Fruit fly (Drosophila melanogaster) whole organism, embryonic: ENCODE results near the gene papi.

Experiments used
- CG10321 ChIP-seq: fragments of 200-800 bp; sonication (Bioruptor generic); IDR thresholded peaks from 2 replicates; pipeline ENCODE4 v1.3.6; 2022; ENCODE audit warnings: missing biosample characterization, missing genetic modification characterization
- CG11695 ChIP-seq: fragments of 200-800 bp; sonication (Bioruptor generic); IDR thresholded peaks from 3 replicates; pipeline ENCODE4 v1.3.6; 2022; ENCODE audit warnings: missing biosample characterization, missing genetic modification characterization
- CG12104 ChIP-seq: fragments of 200-800 bp; sonication (Bioruptor generic); optimal IDR thresholded peaks from 3 replicates; lab custom pipeline; 2016; ENCODE audit warnings: missing biosample characterization, missing genetic modification characterization
- CG12659 ChIP-seq: fragments of 200-800 bp; sonication (Bioruptor generic); optimal IDR thresholded peaks from 3 replicates; lab custom pipeline; 2017; ENCODE audit warnings: mild to moderate bottlenecking, missing biosample characterization, missing genetic modification reagents, missing genetic modification characterization
- CG13775 ChIP-seq: fragments of 200-800 bp; sonication (Bioruptor generic); optimal IDR thresholded peaks from 3 replicates; lab custom pipeline; 2017; ENCODE audit warnings: missing biosample characterization, mild to moderate bottlenecking, missing genetic modification characterization
- CG14014 ChIP-seq: fragments of 200-800 bp; sonication (Bioruptor generic); IDR thresholded peaks from 2 replicates; pipeline ENCODE4 v1.3.6; 2022; ENCODE audit warnings: missing biosample characterization, missing genetic modification characterization
- CG14710 ChIP-seq: fragments of 200-800 bp; sonication (Bioruptor generic); optimal IDR thresholded peaks from 3 replicates; lab custom pipeline; 2019; ENCODE audit warnings: missing biosample characterization, mild to moderate bottlenecking, missing genetic modification characterization, moderate library complexity
- CG14965 ChIP-seq: fragments of 200-800 bp; sonication (Bioruptor generic); optimal IDR thresholded peaks from 2 replicates; lab custom pipeline; 2016; ENCODE audit warnings: missing biosample characterization, missing genetic modification characterization, borderline replicate concordance
- CG17361 ChIP-seq: fragments of 200-800 bp; sonication (Bioruptor generic); IDR thresholded peaks from 3 replicates; pipeline ENCODE4 v1.3.6; 2022; ENCODE audit warnings: missing biosample characterization, missing genetic modification characterization
- CG17385 ChIP-seq: fragments of 200-800 bp; sonication (Bioruptor generic); optimal IDR thresholded peaks from 3 replicates; lab custom pipeline; 2018; ENCODE audit warnings: missing biosample characterization, mild to moderate bottlenecking, missing genetic modification characterization
- CG2116 ChIP-seq: fragments of 200-800 bp; sonication (Bioruptor generic); optimal IDR thresholded peaks from 3 replicates; lab custom pipeline; 2018; ENCODE audit warnings: missing biosample characterization, mild to moderate bottlenecking, missing genetic modification characterization
- CG34224 ChIP-seq: fragments of 200-800 bp; sonication (Bioruptor generic); IDR thresholded peaks from 3 replicates; pipeline ENCODE4 v1.3.6; 2022; ENCODE audit warnings: missing biosample characterization, missing genetic modification characterization; ENCODE audit not compliant: partially characterized antibody
- CG4617 ChIP-seq: fragments of 200-800 bp; sonication (Bioruptor generic); optimal IDR thresholded peaks from 3 replicates; lab custom pipeline; 2016; ENCODE audit warnings: missing biosample characterization, missing genetic modification characterization, borderline replicate concordance
- CG4854 ChIP-seq: fragments of 200-800 bp; sonication (Bioruptor generic); optimal IDR thresholded peaks from 2 replicates; lab custom pipeline; 2016; ENCODE audit warnings: missing biosample characterization, missing genetic modification characterization, inconsistent platforms
- CG6791 ChIP-seq: fragments of 200-800 bp; sonication (Bioruptor generic); IDR thresholded peaks from 3 replicates; pipeline ENCODE4 v1.3.6; 2022; ENCODE audit warnings: missing biosample characterization, missing genetic modification characterization; ENCODE audit not compliant: partially characterized antibody
- CG7372 ChIP-seq: fragments of 200-800 bp; sonication (Bioruptor generic); IDR thresholded peaks from 2 replicates; pipeline ENCODE4 v1.3.6; 2022; ENCODE audit warnings: missing biosample characterization, missing genetic modification characterization
- CG7963 ChIP-seq: fragments of 200-800 bp; sonication (Bioruptor generic); IDR thresholded peaks from 3 replicates; pipeline ENCODE4 v1.3.6; 2022; ENCODE audit warnings: missing biosample characterization, missing genetic modification characterization; ENCODE audit not compliant: partially characterized antibody
- CG7987 ChIP-seq: fragments of 200-800 bp; sonication (Bioruptor generic); optimal IDR thresholded peaks from 2 replicates; lab custom pipeline; 2018; ENCODE audit warnings: missing biosample characterization, mild to moderate bottlenecking, missing genetic modification characterization, moderate library complexity
- Dll ChIP-seq: fragments of 200-800 bp; sonication (Bioruptor generic); IDR thresholded peaks from 4 replicates; pipeline ENCODE4 v1.3.6; 2022; ENCODE audit warnings: missing biosample characterization, missing genetic modification characterization; ENCODE audit not compliant: partially characterized antibody
- Dref ChIP-seq: fragments of 200-800 bp; sonication (Bioruptor generic); IDR thresholded peaks from 2 replicates; pipeline ENCODE4 v1.3.6; 2022; ENCODE audit warnings: missing biosample characterization, missing genetic modification characterization
- Ets97D ChIP-seq: fragments of 200-800 bp; sonication (Bioruptor generic); optimal IDR thresholded peaks from 3 replicates; lab custom pipeline; 2016; ENCODE audit warnings: missing biosample characterization, missing genetic modification characterization
- HLH4C ChIP-seq: fragments of 200-800 bp; sonication (Bioruptor generic); IDR thresholded peaks from 3 replicates; pipeline ENCODE4 v1.3.6; 2022; ENCODE audit warnings: missing biosample characterization, missing genetic modification characterization; ENCODE audit not compliant: partially characterized antibody
- HLHmδ ChIP-seq: fragments of 200-800 bp; sonication (Bioruptor generic); optimal IDR thresholded peaks from 2 replicates; lab custom pipeline; 2018; ENCODE audit warnings: missing biosample characterization, mild to moderate bottlenecking, missing genetic modification characterization, moderate library complexity
- Nf-YB ChIP-seq: fragments of 200-800 bp; sonication (Bioruptor generic); optimal IDR thresholded peaks from 3 replicates; lab custom pipeline; 2019; ENCODE audit warnings: missing biosample characterization, mild to moderate bottlenecking, missing genetic modification characterization, moderate library complexity
- Opbp ChIP-seq: fragments of 200-800 bp; sonication (Bioruptor generic); IDR thresholded peaks from 3 replicates; pipeline ENCODE4 v1.3.6; 2022; ENCODE audit warnings: missing biosample characterization, missing genetic modification characterization; ENCODE audit not compliant: partially characterized antibody
- Scr ChIP-seq: fragments of 200-800 bp; sonication (Bioruptor generic); IDR thresholded peaks from 2 replicates; pipeline ENCODE4 v1.3.6; 2022; ENCODE audit warnings: missing biosample characterization, missing genetic modification characterization; ENCODE audit not compliant: partially characterized antibody
- ato ChIP-seq: fragments of 200-800 bp; sonication (Bioruptor generic); IDR thresholded peaks from 2 replicates; pipeline ENCODE4 v1.3.6; 2022; ENCODE audit warnings: missing biosample characterization, missing genetic modification characterization; ENCODE audit not compliant: partially characterized antibody
- az2 ChIP-seq: fragments of 200-800 bp; sonication (Bioruptor generic); optimal IDR thresholded peaks from 3 replicates; lab custom pipeline; 2016; ENCODE audit warnings: missing biosample characterization, missing genetic modification characterization
- ci ChIP-seq: fragments of 200-800 bp; sonication (Bioruptor generic); IDR thresholded peaks from 3 replicates; pipeline ENCODE4 v1.3.6; 2022; ENCODE audit warnings: missing biosample characterization, missing genetic modification characterization
- crp ChIP-seq, 2 experiments: fragments of 200-800 bp; sonication (Bioruptor generic); optimal IDR thresholded peaks; 2 replicates in 1 of 2; 3 replicates in 1 of 2; lab custom pipeline; 2017; ENCODE audit warnings: missing biosample characterization in 2 of 2, missing genetic modification characterization in 2 of 2, mild to moderate bottlenecking in 1 of 2, moderate library complexity in 1 of 2
- dmrt11E ChIP-seq: fragments of 200-800 bp; sonication (Bioruptor generic); optimal IDR thresholded peaks from 3 replicates; lab custom pipeline; 2018; ENCODE audit warnings: missing biosample characterization, mild to moderate bottlenecking, missing genetic modification characterization, moderate library complexity
- fd64A ChIP-seq: fragments of 200-800 bp; sonication (Bioruptor generic); optimal IDR thresholded peaks from 3 replicates; lab custom pipeline; 2018; ENCODE audit warnings: missing biosample characterization, mild to moderate bottlenecking, missing genetic modification characterization
- gcm2 ChIP-seq: fragments of 200-800 bp; sonication (Bioruptor generic); optimal IDR thresholded peaks from 2 replicates; lab custom pipeline; 2016; ENCODE audit warnings: missing biosample characterization, missing genetic modification characterization
- gfzf ChIP-seq: fragments of 200-800 bp; sonication (Bioruptor generic); optimal IDR thresholded peaks from 2 replicates; lab custom pipeline; 2016; ENCODE audit warnings: missing biosample characterization, mild to moderate bottlenecking, missing genetic modification characterization, moderate library complexity
- grau ChIP-seq: fragments of 200-800 bp; optimal IDR thresholded peaks from 3 replicates; lab custom pipeline; 2019; ENCODE audit warnings: missing biosample characterization, mild to moderate bottlenecking, missing genetic modification characterization, moderate library complexity
- lbe ChIP-seq: fragments of 200-800 bp; sonication (Bioruptor generic); optimal IDR thresholded peaks from 2 replicates; lab custom pipeline; 2016; ENCODE audit warnings: missing biosample characterization, mild to moderate bottlenecking, missing genetic modification characterization
- lilli ChIP-seq: fragments of 200-800 bp; sonication (Bioruptor generic); optimal IDR thresholded peaks from 3 replicates; lab custom pipeline; 2016; ENCODE audit warnings: missing biosample characterization, missing genetic modification characterization
- mld ChIP-seq: fragments of 200-800 bp; sonication (Bioruptor generic); IDR thresholded peaks from 3 replicates; pipeline ENCODE4 v1.3.6; 2022; ENCODE audit warnings: missing biosample characterization, missing genetic modification characterization; ENCODE audit not compliant: partially characterized antibody
- row ChIP-seq: fragments of 200-800 bp; sonication (Bioruptor generic); IDR thresholded peaks from 3 replicates; pipeline ENCODE4 v1.3.6; 2022; ENCODE audit warnings: missing biosample characterization, missing genetic modification characterization
- sna ChIP-seq: fragments of 200-800 bp; sonication (Bioruptor generic); IDR thresholded peaks from 2 replicates; pipeline ENCODE4 v1.3.6; 2022; ENCODE audit warnings: missing biosample characterization, missing genetic modification characterization; ENCODE audit not compliant: partially characterized antibody
- stwl ChIP-seq: fragments of 200-800 bp; sonication (Bioruptor generic); optimal IDR thresholded peaks from 3 replicates; lab custom pipeline; 2018; ENCODE audit warnings: missing biosample characterization, mild to moderate bottlenecking, missing genetic modification characterization, moderate library complexity
- tio ChIP-seq: fragments of 200-800 bp; sonication (Bioruptor generic); optimal IDR thresholded peaks from 2 replicates; lab custom pipeline; 2017; ENCODE audit warnings: missing biosample characterization, missing genetic modification characterization, inconsistent platforms
- tna ChIP-seq: fragments of 200-800 bp; sonication (Bioruptor generic); IDR thresholded peaks from 2 replicates; pipeline ENCODE4 v1.3.6; 2022; ENCODE audit warnings: missing biosample characterization, missing genetic modification characterization; ENCODE audit not compliant: partially characterized antibody
- trem ChIP-seq: fragments of 200-800 bp; optimal IDR thresholded peaks from 3 replicates; lab custom pipeline; 2019; ENCODE audit warnings: missing biosample characterization, mild to moderate bottlenecking, missing genetic modification characterization, moderate library complexity
- usp ChIP-seq: fragments of >200 bp; optimal IDR thresholded peaks from 2 replicates; lab custom pipeline; 2017; ENCODE audit warnings: missing biosample characterization, missing genetic modification characterization
- zen ChIP-seq: fragments of 200-800 bp; sonication (Bioruptor generic); optimal IDR thresholded peaks from 3 replicates; lab custom pipeline; 2018; ENCODE audit warnings: missing biosample characterization, mild to moderate bottlenecking, missing genetic modification characterization, moderate library complexity
- zen2 ChIP-seq: fragments of 200-800 bp; sonication (Bioruptor generic); IDR thresholded peaks from 3 replicates; pipeline ENCODE4 v1.3.6; 2022; ENCODE audit warnings: missing biosample characterization, missing genetic modification characterization; ENCODE audit not compliant: partially characterized antibody
- zfh1 ChIP-seq: fragments of 200-800 bp; sonication (Bioruptor generic); IDR thresholded peaks from 3 replicates; pipeline ENCODE4 v1.3.6; 2022; ENCODE audit warnings: missing biosample characterization, missing genetic modification characterization

papi gene

DNA sequence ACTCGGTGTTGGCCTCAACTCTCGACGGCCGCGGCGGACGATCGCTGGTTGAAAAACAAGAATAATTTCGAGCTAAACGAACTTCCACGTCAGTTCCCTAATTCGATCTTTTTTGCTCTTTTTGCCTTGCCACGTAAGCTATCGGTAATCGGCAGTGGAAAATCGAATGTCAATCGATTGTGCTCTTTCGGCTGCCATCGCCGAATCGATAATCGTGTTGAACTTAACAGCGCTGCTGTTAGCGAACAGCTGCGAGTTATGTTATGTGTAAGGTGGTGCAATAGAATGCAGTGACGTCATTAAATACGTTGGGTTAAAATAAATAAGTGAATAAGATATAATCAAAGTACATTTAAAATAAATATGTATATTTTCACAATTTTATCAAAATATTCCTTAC, 16.2 kb downstream of the papi start, which contains the start of gene Sec24CD (continued):
- 0 out of 3 replicates have a peak, but pooled peaks have one; percentile 14 for TF ChIP-seq CG11695 (GFP tag; lab: Robert Waterston, UW)
- no peak for TF ChIP-seq CG10321 (GFP tag; lab: Robert Waterston, UW)
- TF ChIP-seq CG13775: no peak
- TF ChIP-seq stwl: peak; percentile 92
- peak; percentile 29; the same call in 1 of the 2 replicates for TF ChIP-seq CG14014
- peak; percentile 20 to 88 for TF ChIP-seq crp (GFP tag; optimal IDR thresholded peaks at IDR 0.05; lab: Kevin White, UChicago)
- peak; percentile 89 for TF ChIP-seq Dll (GFP tag; lab: Robert Waterston, UW)
- TF ChIP-seq ato (GFP tag; lab: Robert Waterston, UW): peak; percentile 98
- TF ChIP-seq zfh1 (GFP tag; lab: Robert Waterston, UW): no peak
- TF ChIP-seq Nf-YB (GFP tag; lab: Kevin White, UChicago): no peak
- TF ChIP-seq CG7987 (GFP tag; lab: Kevin White, UChicago): no peak
- TF ChIP-seq CG7372: no peak
- TF ChIP-seq Dref (GFP tag; lab: Robert Waterston, UW): peak; percentile 97
- TF ChIP-seq row (GFP tag; lab: Robert Waterston, UW): peak; percentile 80
- peak; percentile 46 for TF ChIP-seq lbe (GFP tag; lab: Kevin White, UChicago)
- TF ChIP-seq ci (GFP tag; lab: Robert Waterston, UW): peak; percentile 60; the same call in 1 of the 3 replicates
- TF ChIP-seq CG12659 (GFP tag; lab: Kevin White, UChicago): peak; percentile 73
- peak; percentile 96 for TF ChIP-seq sna (GFP tag; lab: Robert Waterston, UW)
- TF ChIP-seq lilli (GFP tag; lab: Kevin White, UChicago): peak; percentile 35
- TF ChIP-seq dmrt11E (tag; lab: Kevin White, UChicago): no peak
- peak; percentile 92; the same call in 2 of the 3 replicates for TF ChIP-seq Opbp (GFP tag; lab: Robert Waterston, UW)
- no peak for TF ChIP-seq fd64A
- no peak for TF ChIP-seq Ets97D (GFP tag; lab: Kevin White, UChicago)
- no peak for TF ChIP-seq CG12104 (GFP tag; lab: Kevin White, UChicago)
- TF ChIP-seq trem (tag; lab: Kevin White, UChicago): peak; percentile 80
- TF ChIP-seq CG17385 (GFP tag; lab: Kevin White, UChicago): no peak
- TF ChIP-seq mld (GFP tag; lab: Robert Waterston, UW): peak; percentile 94
- peak; percentile 96 for TF ChIP-seq CG6791 (GFP tag; lab: Robert Waterston, UW)
- peak; percentile 57 for TF ChIP-seq CG4617
- TF ChIP-seq zen2 (GFP tag; lab: Robert Waterston, UW): peak; percentile 96
- peak; percentile 24 for TF ChIP-seq zen (tag; lab: Kevin White, UChicago)
- peak; percentile 4 for TF ChIP-seq gfzf (GFP tag; lab: Kevin White, UChicago)
- peak; percentile 83 for TF ChIP-seq Scr
- peak; percentile 4 for TF ChIP-seq az2
- peak; percentile 51 for TF ChIP-seq CG14710 (tag; lab: Kevin White, UChicago)
- peak; percentile 56 for TF ChIP-seq HLHmδ (GFP tag; lab: Kevin White, UChicago)
- TF ChIP-seq HLH4C (GFP tag; lab: Robert Waterston, UW): peak; percentile 99
- peak; percentile 95 for TF ChIP-seq CG7963 (GFP tag; lab: Robert Waterston, UW)
- no peak for TF ChIP-seq CG4854
- TF ChIP-seq tio (GFP tag; lab: Kevin White, UChicago): no peak
- TF ChIP-seq CG17361 (GFP tag; lab: Robert Waterston, UW): no peak
- TF ChIP-seq gcm2: no peak
- TF ChIP-seq CG34224 (GFP tag; lab: Robert Waterston, UW): peak; percentile 98
- TF ChIP-seq CG14965 (GFP tag; lab: Kevin White, UChicago): no peak
- TF ChIP-seq tna: peak; percentile 97
- no peak for TF ChIP-seq usp (GFP tag; lab: Kevin White, UChicago)
- no peak for TF ChIP-seq grau (tag; lab: Kevin White, UChicago)
- peak; percentile 68 for TF ChIP-seq CG2116 (GFP tag; lab: Kevin White, UChicago)
